Fruit fly (Drosophila melanogaster) whole organism, embryonic: ENCODE data around the gene CG44405.

Experiments
- Antp ChIP-seq: fragments of 200-800 bp; sonication (Bioruptor generic); optimal IDR thresholded peaks from 3 replicates; lab custom pipeline; 2016; ENCODE audit warnings: missing biosample characterization, missing genetic modification characterization
- Atf-2 ChIP-seq: fragments of 200-800 bp; sonication (Bioruptor generic); optimal IDR thresholded peaks from 2 replicates; lab custom pipeline; 2016; ENCODE audit warnings: missing biosample characterization, missing genetic modification characterization
- B-H1 ChIP-seq: fragments of 200-800 bp; sonication (Bioruptor generic); IDR thresholded peaks from 3 replicates; pipeline ENCODE4 v1.3.6; 2022; ENCODE audit warnings: missing biosample characterization, missing genetic modification characterization
- CG10209 ChIP-seq: fragments of 200-800 bp; sonication (Bioruptor generic); optimal IDR thresholded peaks from 3 replicates; lab custom pipeline; 2017; ENCODE audit warnings: missing biosample characterization, mild to moderate bottlenecking, missing genetic modification characterization, missing genetic modification reagents
- CG10274 ChIP-seq: fragments of 200-800 bp; sonication (Bioruptor generic); optimal IDR thresholded peaks from 3 replicates; lab custom pipeline; 2017; ENCODE audit warnings: missing biosample characterization, mild to moderate bottlenecking, missing genetic modification characterization
- CG10366 ChIP-seq: fragments of 200-800 bp; sonication (Bioruptor generic); IDR thresholded peaks from 2 replicates; pipeline ENCODE4 v1.3.6; 2022; ENCODE audit warnings: missing biosample characterization, missing genetic modification characterization
- CG11456 ChIP-seq: fragments of 200-800 bp; sonication (Bioruptor generic); IDR thresholded peaks from 3 replicates; pipeline ENCODE4 v1.3.6; 2022; ENCODE audit warnings: missing biosample characterization, missing genetic modification characterization
- CG12219 ChIP-seq: fragments of 200-800 bp; sonication (Bioruptor generic); optimal IDR thresholded peaks from 3 replicates; lab custom pipeline; 2018; ENCODE audit warnings: missing biosample characterization, mild to moderate bottlenecking, missing genetic modification characterization
- CG12659 ChIP-seq: fragments of 200-800 bp; sonication (Bioruptor generic); optimal IDR thresholded peaks from 3 replicates; lab custom pipeline; 2017; ENCODE audit warnings: mild to moderate bottlenecking, missing biosample characterization, missing genetic modification reagents, missing genetic modification characterization
- CG17612 ChIP-seq: fragments of 200-800 bp; sonication (Bioruptor generic); IDR thresholded peaks from 2 replicates; pipeline ENCODE4 v1.3.6; 2022; ENCODE audit warnings: missing biosample characterization, missing genetic modification characterization
- CG1832 ChIP-seq: fragments of 200-800 bp; sonication (Bioruptor generic); optimal IDR thresholded peaks from 2 replicates; lab custom pipeline; 2017; ENCODE audit warnings: missing biosample characterization, mild to moderate bottlenecking, missing genetic modification characterization, inconsistent platforms
- CG31224 ChIP-seq: fragments of 200-800 bp; sonication (Bioruptor generic); IDR thresholded peaks from 2 replicates; pipeline ENCODE4 v1.3.6; 2022; ENCODE audit warnings: missing biosample characterization, missing genetic modification characterization
- CG3407 ChIP-seq: fragments of 200-800 bp; sonication (Bioruptor generic); optimal IDR thresholded peaks from 2 replicates; lab custom pipeline; 2018; ENCODE audit warnings: missing biosample characterization, mild to moderate bottlenecking, missing genetic modification characterization
- CG4617 ChIP-seq: fragments of 200-800 bp; sonication (Bioruptor generic); optimal IDR thresholded peaks from 3 replicates; lab custom pipeline; 2016; ENCODE audit warnings: missing biosample characterization, missing genetic modification characterization, borderline replicate concordance
- CG4730 ChIP-seq: fragments of 200-800 bp; sonication (Bioruptor generic); IDR thresholded peaks from 2 replicates; pipeline ENCODE4 v1.3.6; 2022; ENCODE audit warnings: missing biosample characterization, missing genetic modification characterization
- CG4854 ChIP-seq: fragments of 200-800 bp; sonication (Bioruptor generic); optimal IDR thresholded peaks from 2 replicates; lab custom pipeline; 2016; ENCODE audit warnings: missing biosample characterization, missing genetic modification characterization, inconsistent platforms
- CG6683 ChIP-seq: fragments of 200-800 bp; sonication (Bioruptor generic); optimal IDR thresholded peaks from 2 replicates; lab custom pipeline; 2017; ENCODE audit warnings: missing biosample characterization, mild to moderate bottlenecking, missing genetic modification characterization, missing genetic modification reagents
- CG9609 ChIP-seq: fragments of 200-800 bp; sonication (Bioruptor generic); optimal IDR thresholded peaks from 3 replicates; lab custom pipeline; 2016; ENCODE audit warnings: missing biosample characterization, missing genetic modification characterization
- E2f2 ChIP-seq: fragments of 200-800 bp; sonication (Bioruptor generic); IDR thresholded peaks from 2 replicates; pipeline ENCODE4 v1.3.6; 2022; ENCODE audit warnings: missing biosample characterization, missing genetic modification characterization
- Hmx ChIP-seq: fragments of 200-800 bp; sonication (Bioruptor generic); optimal IDR thresholded peaks from 2 replicates; lab custom pipeline; 2016; ENCODE audit warnings: missing biosample characterization, missing genetic modification characterization
- Jarid2 ChIP-seq: fragments of 200-800 bp; sonication (Bioruptor generic); optimal IDR thresholded peaks from 3 replicates; lab custom pipeline; 2017; ENCODE audit warnings: mild to moderate bottlenecking, missing biosample characterization, missing genetic modification reagents, missing genetic modification characterization
- NC2β ChIP-seq: fragments of 200-800 bp; sonication (Bioruptor generic); optimal IDR thresholded peaks from 2 replicates; lab custom pipeline; 2016; ENCODE audit warnings: missing biosample characterization, missing genetic modification characterization
- NfI ChIP-seq: fragments of 200-800 bp; sonication (Bioruptor generic); optimal IDR thresholded peaks from 3 replicates; lab custom pipeline; 2018; ENCODE audit warnings: missing biosample characterization, mild to moderate bottlenecking, missing genetic modification characterization, moderate library complexity
- ato ChIP-seq: fragments of 200-800 bp; sonication (Bioruptor generic); IDR thresholded peaks from 2 replicates; pipeline ENCODE4 v1.3.6; 2022; ENCODE audit warnings: missing biosample characterization, missing genetic modification characterization; ENCODE audit not compliant: partially characterized antibody
- bbx ChIP-seq: fragments of 200-800 bp; sonication (Bioruptor generic); IDR thresholded peaks from 2 replicates; pipeline ENCODE4 v1.3.6; 2022; ENCODE audit warnings: missing biosample characterization, missing genetic modification characterization; ENCODE audit not compliant: partially characterized antibody
- bigmax ChIP-seq: fragments of 200-800 bp; sonication (Bioruptor generic); optimal IDR thresholded peaks from 2 replicates; lab custom pipeline; 2018; ENCODE audit warnings: missing biosample characterization, mild to moderate bottlenecking, missing genetic modification characterization
- bowl ChIP-seq: fragments of 200-800 bp; sonication (Bioruptor generic); IDR thresholded peaks from 2 replicates; pipeline ENCODE4 v1.3.6; 2022; ENCODE audit warnings: missing biosample characterization, missing genetic modification characterization
- chinmo ChIP-seq: fragments of 200-800 bp; sonication (Bioruptor generic); IDR thresholded peaks from 4 replicates; pipeline ENCODE4 v1.3.6; 2022; ENCODE audit warnings: missing biosample characterization, missing genetic modification characterization; ENCODE audit not compliant: partially characterized antibody
- dan ChIP-seq: fragments of 200-800 bp; sonication (Bioruptor generic); IDR thresholded peaks from 2 replicates; pipeline ENCODE4 v1.3.6; 2022; ENCODE audit warnings: missing biosample characterization, missing genetic modification characterization
- disco-r ChIP-seq: fragments of 200-800 bp; sonication (Bioruptor generic); optimal IDR thresholded peaks from 2 replicates; lab custom pipeline; 2016; ENCODE audit warnings: missing biosample characterization, missing genetic modification characterization
- dm ChIP-seq: fragments of 200-800 bp; sonication (Bioruptor generic); optimal IDR thresholded peaks from 3 replicates; lab custom pipeline; 2016; ENCODE audit warnings: missing biosample characterization, missing genetic modification characterization
- dysf ChIP-seq: fragments of 200-800 bp; sonication (Bioruptor generic); IDR thresholded peaks from 3 replicates; pipeline ENCODE4 v1.3.6; 2022; ENCODE audit warnings: missing biosample characterization, missing genetic modification characterization
- gem ChIP-seq: fragments of 200-800 bp; sonication (Bioruptor generic); optimal IDR thresholded peaks from 2 replicates; lab custom pipeline; 2019; ENCODE audit warnings: missing biosample characterization, mild to moderate bottlenecking, missing genetic modification characterization, moderate library complexity
- grn ChIP-seq: fragments of 200-800 bp; sonication (Bioruptor generic); optimal IDR thresholded peaks from 3 replicates; lab custom pipeline; 2017; ENCODE audit warnings: missing biosample characterization, missing genetic modification characterization
- kah ChIP-seq: fragments of 200-800 bp; sonication (Bioruptor generic); optimal IDR thresholded peaks from 2 replicates; lab custom pipeline; 2018; ENCODE audit warnings: missing biosample characterization, mild to moderate bottlenecking, missing genetic modification characterization
- klu ChIP-seq: fragments of 200-800 bp; sonication (Bioruptor generic); IDR thresholded peaks from 2 replicates; pipeline ENCODE4 v1.3.6; 2022; ENCODE audit warnings: missing biosample characterization, missing genetic modification characterization
- lbe ChIP-seq: fragments of 200-800 bp; sonication (Bioruptor generic); optimal IDR thresholded peaks from 2 replicates; lab custom pipeline; 2016; ENCODE audit warnings: missing biosample characterization, mild to moderate bottlenecking, missing genetic modification characterization
- lmd ChIP-seq: fragments of 200-800 bp; sonication (Bioruptor generic); IDR thresholded peaks from 2 replicates; pipeline ENCODE4 v1.3.6; 2022; ENCODE audit warnings: missing biosample characterization, missing genetic modification characterization
- lov ChIP-seq, 2 experiments: fragments of 200-800 bp in 1 of 2; fragments of >200 bp in 1 of 2; sonication (Bioruptor generic) in 1 of 2; IDR thresholded peaks in 1 of 2; optimal IDR thresholded peaks in 1 of 2; 2 replicates in 1 of 2; 3 replicates in 1 of 2; pipeline versions ENCODE4 v1.3.6 to Lab custom; 2017 to 2022; ENCODE audit warnings: missing biosample characterization in 1 of 2, missing genetic modification characterization in 1 of 2
- mld ChIP-seq: fragments of 200-800 bp; sonication (Bioruptor generic); IDR thresholded peaks from 3 replicates; pipeline ENCODE4 v1.3.6; 2022; ENCODE audit warnings: missing biosample characterization, missing genetic modification characterization; ENCODE audit not compliant: partially characterized antibody
- nau ChIP-seq: fragments of 200-800 bp; sonication (Bioruptor generic); optimal IDR thresholded peaks from 3 replicates; lab custom pipeline; 2017; ENCODE audit warnings: missing biosample characterization, mild to moderate bottlenecking, missing genetic modification characterization, missing genetic modification reagents
- pnt ChIP-seq: fragments of 200-800 bp; sonication (Bioruptor generic); optimal IDR thresholded peaks from 3 replicates; lab custom pipeline; 2016; ENCODE audit warnings: missing biosample characterization, missing genetic modification characterization
- pzg ChIP-seq: fragments of 200-800 bp; sonication (Bioruptor generic); optimal IDR thresholded peaks from 3 replicates; lab custom pipeline; 2018; ENCODE audit warnings: missing biosample characterization, mild to moderate bottlenecking, missing genetic modification characterization, moderate library complexity
- sna ChIP-seq: fragments of 200-800 bp; sonication (Bioruptor generic); IDR thresholded peaks from 2 replicates; pipeline ENCODE4 v1.3.6; 2022; ENCODE audit warnings: missing biosample characterization, missing genetic modification characterization; ENCODE audit not compliant: partially characterized antibody
- stc ChIP-seq: fragments of 200-800 bp; sonication (Bioruptor generic); IDR thresholded peaks from 2 replicates; pipeline ENCODE4 v1.3.6; 2022; ENCODE audit warnings: missing biosample characterization, missing genetic modification characterization
- sug ChIP-seq: fragments of 200-800 bp; optimal IDR thresholded peaks from 2 replicates; lab custom pipeline; 2019; ENCODE audit warnings: missing biosample characterization, mild to moderate bottlenecking, missing genetic modification characterization, moderate library complexity
- unpg ChIP-seq: fragments of 200-800 bp; sonication (Bioruptor generic); optimal IDR thresholded peaks from 3 replicates; lab custom pipeline; 2018; ENCODE audit warnings: missing biosample characterization, mild to moderate bottlenecking, missing genetic modification characterization, moderate library complexity
- wor ChIP-seq: fragments of 200-800 bp; sonication (Bioruptor generic); IDR thresholded peaks from 2 replicates; pipeline ENCODE4 v1.3.6; 2022; ENCODE audit warnings: missing biosample characterization, missing genetic modification characterization
- zfh2 ChIP-seq: fragments of 200-800 bp; sonication (Bioruptor generic); optimal IDR thresholded peaks from 2 replicates; lab custom pipeline; 2016; ENCODE audit warnings: missing biosample characterization, missing genetic modification characterization

The CG44405 gene

dm6 chr2L:16350160-16350633 is 8.1 kb upstream of the CG44405 start (continued):
- TF ChIP-seq zfh2 (GFP tag; lab: Kevin White, UChicago) (peak; percentile 77), stc (GFP tag; lab: Robert Waterston, UW) (peak; percentile 45; the same call in 1 of the 2 replicates), grn (no peak), CG10209 (GFP tag; lab: Kevin White, UChicago) (peak; percentile 75), B-H1 (GFP tag; lab: Robert Waterston, UW) (peak; percentile 72), bbx (GFP tag; lab: Robert Waterston, UW) (peak; percentile 72), CG12659 (GFP tag; lab: Kevin White, UChicago) (peak; percentile 84), Hmx (GFP tag; lab: Kevin White, UChicago) (no peak), CG4617 (GFP tag; lab: Kevin White, UChicago) (peak; percentile 35), CG10366 (peak; percentile 72), sna (peak; percentile 51; the same call in 1 of the 2 replicates), CG6683 (no peak), lmd (GFP tag; lab: Robert Waterston, UW) (peak; percentile 73), Atf-2 (GFP tag; lab: Kevin White, UChicago) (peak; percentile 61), pzg (peak; percentile 66), mld (peak; percentile 44; the same call in 1 of the 3 replicates), CG17612 (peak; percentile 46; the same call in 1 of the 2 replicates), gem (tag; lab: Kevin White, UChicago) (peak; percentile 83), ato (peak; percentile 53; the same call in 1 of the 2 replicates), E2f2 (GFP tag; lab: Robert Waterston, UW) (peak; percentile 35; the same call in 1 of the 2 replicates), dm (GFP tag; lab: Kevin White, UChicago) (no peak), kah (GFP tag; lab: Kevin White, UChicago) (peak; percentile 39), CG4730 (GFP tag; lab: Robert Waterston, UW) (peak; percentile 69), dan (GFP tag; lab: Robert Waterston, UW) (no peak), disco-r (GFP tag; lab: Kevin White, UChicago) (no peak), sug (no peak), CG11456 (GFP tag; lab: Robert Waterston, UW) (peak; percentile 87), pnt (GFP tag; lab: Kevin White, UChicago) (peak; percentile 63), wor (GFP tag; lab: Robert Waterston, UW) (peak; percentile 66; the same call in 1 of the 2 replicates), lov (optimal IDR thresholded peaks at IDR 0.05; lab: Kevin White, UChicago) (no peak), lov (GFP tag; IDR thresholded peaks at IDR 0.05; lab: Robert Waterston, UW) (peak; percentile 74; the same call in 1 of the 3 replicates), bigmax (no peak), unpg (GFP tag; lab: Kevin White, UChicago) (no peak), CG9609 (GFP tag; lab: Kevin White, UChicago) (peak; percentile 43), Antp (GFP tag; lab: Kevin White, UChicago) (peak; percentile 74), dysf (GFP tag; lab: Robert Waterston, UW) (peak; percentile 73), chinmo (GFP tag; lab: Robert Waterston, UW) (peak; percentile 82; the same call in 1 of the 4 replicates), lbe (GFP tag; lab: Kevin White, UChicago) (peak; percentile 60), CG1832 (no peak), NC2β (GFP tag; lab: Kevin White, UChicago) (no peak), bowl (peak; percentile 60; the same call in 1 of the 2 replicates), CG12219 (GFP tag; lab: Kevin White, UChicago) (no peak), CG4854 (GFP tag; lab: Kevin White, UChicago) (no peak), Jarid2 (GFP tag; lab: Kevin White, UChicago) (no peak), CG31224 (GFP tag; lab: Robert Waterston, UW) (peak; percentile 70), NfI (GFP tag; lab: Kevin White, UChicago) (peak; percentile 71), nau (GFP tag; lab: Kevin White, UChicago) (no peak), CG10274 (GFP tag; lab: Kevin White, UChicago) (no peak), klu (GFP tag; lab: Robert Waterston, UW) (peak; percentile 70; the same call in 1 of the 2 replicates), CG3407 (GFP tag; lab: Kevin White, UChicago) (peak; percentile 12)
